Fruit fly (Drosophila melanogaster): ENCODE measurements around the gene Ets65A.

Ets65A gene

DNA sequence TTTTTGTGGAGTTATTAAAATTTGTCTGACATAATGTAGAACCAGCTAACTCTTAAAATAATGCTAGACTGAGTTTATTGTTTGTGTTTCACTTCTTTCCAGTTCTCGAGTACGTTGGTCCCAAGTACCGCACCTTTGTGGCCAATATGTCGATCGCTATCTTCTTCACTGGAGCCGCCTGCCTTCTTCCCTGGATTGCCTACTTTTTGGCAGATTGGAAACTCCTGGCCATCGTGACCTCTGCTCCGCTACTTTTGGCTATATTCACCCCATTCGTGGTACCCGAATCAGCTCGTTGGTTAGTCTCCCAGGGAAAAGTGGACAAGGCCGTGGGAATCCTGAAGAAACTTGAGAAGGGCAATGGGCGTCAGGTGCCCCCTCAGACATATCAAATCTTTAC is 27.3 kb upstream of the Ets65A start:
- TF ChIP-seq emc (GFP tag; optimal IDR thresholded peaks at IDR 0.05) (no peak), grn (GFP tag; optimal IDR thresholded peaks at IDR 0.05) (peak; percentile 73), CG7963 (GFP tag; IDR thresholded peaks at IDR 0.05; ENCODE audit: partially characterized antibody) (no peak), nerfin-2 (GFP tag; IDR thresholded peaks at IDR 0.05; ENCODE audit: partially characterized antibody) (no peak), Hr78 (GFP tag; optimal IDR thresholded peaks at IDR 0.05) (peak in 1 of 2 experiments; percentile 56), kah (GFP tag; optimal IDR thresholded peaks at IDR 0.05) (no peak)

DNA sequence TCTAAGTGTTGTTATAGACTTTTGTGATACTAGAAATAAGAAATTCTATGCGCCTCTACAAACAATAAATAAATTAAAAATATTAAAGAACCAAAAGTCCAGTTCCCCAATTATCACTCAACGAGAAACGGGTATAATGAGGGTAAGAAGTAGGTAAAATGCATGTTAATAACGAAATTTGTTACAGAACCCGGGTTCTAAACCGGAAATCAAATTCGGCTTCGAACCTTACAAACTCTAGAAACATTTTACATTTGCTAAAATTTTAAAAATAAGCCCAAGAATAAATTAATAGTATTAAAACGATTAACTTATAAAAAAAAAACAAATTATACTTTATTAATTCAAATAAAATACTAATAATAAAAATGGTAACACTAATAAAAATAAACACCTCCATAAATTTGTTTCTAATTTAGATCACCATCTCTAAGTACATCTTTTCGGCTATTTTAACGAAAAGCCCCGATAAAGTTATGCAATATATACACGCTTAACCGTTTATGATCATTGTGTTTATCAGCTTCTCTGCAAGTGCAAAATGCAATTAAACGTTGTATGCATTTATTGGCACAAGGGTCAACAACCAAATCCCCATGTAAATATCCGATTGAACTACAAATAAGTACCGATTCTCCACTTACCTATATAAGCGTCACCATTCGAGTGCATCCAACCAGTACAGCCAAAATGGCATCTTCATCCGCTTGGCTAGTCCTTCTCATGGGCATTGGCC is 25.8 kb upstream of the Ets65A start, which contains the start of gene CG6602:
Gene CG6602, plus strand, starts transcription at position 686 of the 736 bp plus-strand sequence.
- TF ChIP-seq CG15514 (GFP tag; optimal IDR thresholded peaks at IDR 0.05), result peak; percentile 82
- peak; percentile 38; the same call in 1 of the 2 replicates for TF ChIP-seq danr (GFP tag; IDR thresholded peaks at IDR 0.05)
- TF ChIP-seq Meics (GFP tag; optimal IDR thresholded peaks at IDR 0.05), result peak; percentile 88
- TF ChIP-seq CG31365 (tag; optimal IDR thresholded peaks at IDR 0.05), result peak; percentile 61
- TF ChIP-seq NfI (GFP tag; optimal IDR thresholded peaks at IDR 0.05), result peak; percentile 90
- TF ChIP-seq Hand (GFP tag; optimal IDR thresholded peaks at IDR 0.05), result no peak
- TF ChIP-seq CG9727 (GFP tag; optimal IDR thresholded peaks at IDR 0.05), result peak; percentile 54
- TF ChIP-seq CG7786 (GFP tag; optimal IDR thresholded peaks at IDR 0.05), result no peak
- peak; percentile 37 for TF ChIP-seq grn (GFP tag; optimal IDR thresholded peaks at IDR 0.05)
- peak; percentile 68 for TF ChIP-seq B-H2 (GFP tag; optimal IDR thresholded peaks at IDR 0.05)
- TF ChIP-seq NC2β (GFP tag; optimal IDR thresholded peaks at IDR 0.05), result peak; percentile 53
- TF ChIP-seq H15 (GFP tag; IDR thresholded peaks at IDR 0.05), result peak; percentile 83
- TF ChIP-seq GATAe (GFP tag; conservative IDR thresholded peaks at IDR 0.05), result no peak
- TF ChIP-seq CG11723 (GFP tag; optimal IDR thresholded peaks at IDR 0.05), result peak; percentile 42
- TF ChIP-seq D19A (tag; optimal IDR thresholded peaks at IDR 0.05), result peak; percentile 45
- no peak for TF ChIP-seq Tbp (GFP tag; optimal IDR thresholded peaks at IDR 0.05)
- TF ChIP-seq gt (GFP tag; IDR thresholded peaks at IDR 0.05), result peak; percentile 67
- no peak for TF ChIP-seq Nf-YB (GFP tag; optimal IDR thresholded peaks at IDR 0.05)
- TF ChIP-seq z (GFP tag; IDR thresholded peaks at IDR 0.05), result no peak
- no peak for TF ChIP-seq HLH4C (GFP tag; IDR thresholded peaks at IDR 0.05; ENCODE audit: partially characterized antibody)
- peak; percentile 65 for TF ChIP-seq B-H1 (GFP tag; IDR thresholded peaks at IDR 0.05)
- no peak for TF ChIP-seq ftz-f1 (GFP tag; optimal IDR thresholded peaks at IDR 0.05)
- TF ChIP-seq fd102C (GFP tag; optimal IDR thresholded peaks at IDR 0.05), result peak; percentile 10
- TF ChIP-seq ranshi (GFP tag; IDR thresholded peaks at IDR 0.05), result peak; percentile 83
- no peak for TF ChIP-seq nom (GFP tag; optimal IDR thresholded peaks at IDR 0.05)
- TF ChIP-seq chinmo (GFP tag; IDR thresholded peaks at IDR 0.05; ENCODE audit: partially characterized antibody), result no peak
- TF ChIP-seq CG7372 (GFP tag; IDR thresholded peaks at IDR 0.05), result peak; percentile 80
- TF ChIP-seq Hmx (GFP tag; optimal IDR thresholded peaks at IDR 0.05), result peak; percentile 22
- no peak for TF ChIP-seq ERR (GFP tag; optimal IDR thresholded peaks at IDR 0.05)
- no peak for TF ChIP-seq CG14860 (GFP tag; IDR thresholded peaks at IDR 0.05; ENCODE audit: partially characterized antibody)
- peak; percentile 13 for TF ChIP-seq en (GFP tag; optimal IDR thresholded peaks at IDR 0.05)
- peak; percentile 43 for TF ChIP-seq kni (GFP tag; optimal IDR thresholded peaks at IDR 0.05)
- TF ChIP-seq Hr51 (GFP tag; optimal IDR thresholded peaks at IDR 0.05), result peak; percentile 12 to 18
- no peak for TF ChIP-seq D (optimal IDR thresholded peaks at IDR 0.05)
- TF ChIP-seq D (GFP tag; optimal IDR thresholded peaks at IDR 0.05), result peak; percentile 67
- peak; percentile 37 for TF ChIP-seq gro (GFP tag; optimal IDR thresholded peaks at IDR 0.05)
- no peak for TF ChIP-seq Drgx (GFP tag; IDR thresholded peaks at IDR 0.05)
- TF ChIP-seq HLH54F (GFP tag; optimal IDR thresholded peaks at IDR 0.05), result peak; percentile 45
- TF ChIP-seq mam (GFP tag; optimal IDR thresholded peaks at IDR 0.05), result peak; percentile 52
- TF ChIP-seq bigmax (GFP tag; optimal IDR thresholded peaks at IDR 0.05), result no peak
- TF ChIP-seq pzg (GFP tag; optimal IDR thresholded peaks at IDR 0.05), result peak; percentile 10
- peak; percentile 54 for TF ChIP-seq CG7928 (GFP tag; optimal IDR thresholded peaks at IDR 0.05)
